Worm (Caenorhabditis elegans) whole organism, mixed stage, embryonic: ENCODE data around the gene dpy-3.

Experiments used
- nhr-12 ChIP-seq: fragments of 150-350 bp; optimal IDR thresholded peaks from 2 replicates; lab custom pipeline; 2014; ENCODE audit warnings: missing biosample characterization, missing genetic modification characterization
- nhr-237 ChIP-seq: fragments of 150-350 bp; optimal IDR thresholded peaks from 2 replicates; lab custom pipeline; 2014; ENCODE audit warnings: missing biosample characterization, missing genetic modification characterization
- sem-2 ChIP-seq: fragments of 200-800 bp; sonication (Bioruptor generic); optimal IDR thresholded peaks from 2 replicates; lab custom pipeline; 2018; ENCODE audit warnings: mild to moderate bottlenecking, missing genetic modification characterization, missing compliant biosample characterization

DNA sequence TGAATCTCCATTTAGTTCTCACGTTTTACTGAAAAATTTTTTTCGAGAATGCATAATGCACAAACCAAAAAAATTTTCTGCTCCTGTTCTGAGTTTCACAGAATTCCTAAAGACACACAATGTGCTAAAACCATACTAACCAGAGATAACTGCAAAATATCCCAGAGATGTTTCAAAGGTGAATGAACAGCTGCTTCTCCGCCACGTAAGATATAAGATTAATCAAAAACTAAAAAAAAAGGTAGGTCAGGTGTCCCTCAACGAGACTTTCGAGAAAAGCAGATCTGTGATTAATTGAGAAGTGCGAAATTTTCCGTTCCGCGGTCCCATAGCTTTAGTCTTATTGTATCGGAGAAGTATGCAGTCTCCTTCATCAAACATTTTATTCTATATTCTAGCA is 19.3 kb upstream of the dpy-3 start, which contains the start of gene F48B9.3:
- TF ChIP-seq sem-2 (GFP tag; lab: Kevin White, UChicago) (no peak), nhr-237 (tag; lab: Kevin White, UChicago) (no peak), nhr-12 (no peak)
